Fruit fly (Drosophila melanogaster) whole organism, prepupa: ENCODE results near the gene CG13023.

Experiments
- CG10631 ChIP-seq: fragments of 200-800 bp; sonication (Bioruptor generic); optimal IDR thresholded peaks from 2 replicates; lab custom pipeline; 2016; ENCODE audit warnings: missing biosample characterization, missing genetic modification characterization
- CG10669 ChIP-seq: fragments of 200-800 bp; sonication (Bioruptor generic); optimal IDR thresholded peaks from 3 replicates; lab custom pipeline; 2018; ENCODE audit warnings: missing biosample characterization, mild to moderate bottlenecking, missing genetic modification characterization, moderate library complexity
- CG11294 ChIP-seq: fragments of 200-800 bp; sonication (Bioruptor generic); IDR thresholded peaks from 2 replicates; pipeline ENCODE4 v1.3.6; 2022; ENCODE audit warnings: missing biosample characterization, missing genetic modification characterization
- CG11762 ChIP-seq: fragments of 200-800 bp; sonication (Bioruptor generic); optimal IDR thresholded peaks from 3 replicates; lab custom pipeline; 2016; ENCODE audit warnings: missing biosample characterization, missing genetic modification characterization; ENCODE audit not compliant: insufficient read depth
- CG11902 ChIP-seq: fragments of 200-800 bp; sonication (Bioruptor generic); optimal IDR thresholded peaks from 3 replicates; lab custom pipeline; 2016; ENCODE audit warnings: missing biosample characterization, missing genetic modification characterization
- CG1621 ChIP-seq: fragments of 200-800 bp; sonication (Bioruptor generic); optimal IDR thresholded peaks from 3 replicates; lab custom pipeline; 2018; ENCODE audit warnings: missing biosample characterization, mild to moderate bottlenecking, missing genetic modification characterization
- CG31627 ChIP-seq: fragments of 200-800 bp; sonication (Bioruptor generic); optimal IDR thresholded peaks from 3 replicates; lab custom pipeline; 2016; ENCODE audit warnings: missing biosample characterization, missing genetic modification characterization
- CG3919 ChIP-seq: fragments of 200-800 bp; sonication (Bioruptor generic); optimal IDR thresholded peaks from 3 replicates; lab custom pipeline; 2016; ENCODE audit warnings: missing biosample characterization, missing genetic modification characterization
- CG4318 ChIP-seq: fragments of 200-800 bp; sonication (Bioruptor generic); optimal IDR thresholded peaks from 3 replicates; lab custom pipeline; 2017; ENCODE audit warnings: missing biosample characterization, mild to moderate bottlenecking, missing genetic modification characterization
- CG6163 ChIP-seq: fragments of 200-800 bp; sonication (Bioruptor generic); IDR thresholded peaks from 3 replicates; pipeline ENCODE4 v1.3.6; 2022; ENCODE audit warnings: missing biosample characterization, missing genetic modification characterization
- CG6276 ChIP-seq: fragments of 200-800 bp; sonication (Bioruptor generic); optimal IDR thresholded peaks from 2 replicates; lab custom pipeline; 2017; ENCODE audit warnings: missing biosample characterization, mild to moderate bottlenecking, missing genetic modification characterization
- CG6792 ChIP-seq: fragments of 200-800 bp; sonication (Bioruptor generic); optimal IDR thresholded peaks from 3 replicates; lab custom pipeline; 2016; ENCODE audit warnings: missing biosample characterization, missing genetic modification characterization
- CG6808 ChIP-seq: fragments of 200-800 bp; sonication (Bioruptor generic); optimal IDR thresholded peaks from 3 replicates; lab custom pipeline; 2017; ENCODE audit warnings: missing biosample characterization, missing genetic modification characterization, mild to moderate bottlenecking, moderate library complexity, missing genetic modification reagents
- CG6854 ChIP-seq: fragments of 200-800 bp; sonication (Bioruptor generic); optimal IDR thresholded peaks from 2 replicates; lab custom pipeline; 2017; ENCODE audit warnings: missing biosample characterization, mild to moderate bottlenecking, missing genetic modification characterization
- CG8319 ChIP-seq: fragments of 200-800 bp; sonication (Bioruptor generic); optimal IDR thresholded peaks from 3 replicates; lab custom pipeline; 2016; ENCODE audit warnings: missing biosample characterization, missing genetic modification characterization
- CG9139 ChIP-seq: fragments of 200-800 bp; sonication (Bioruptor generic); optimal IDR thresholded peaks from 3 replicates; lab custom pipeline; 2017; ENCODE audit warnings: missing biosample characterization, mild to moderate bottlenecking, missing genetic modification characterization
- Eip75B ChIP-seq: fragments of 200-800 bp; sonication (Bioruptor generic); optimal IDR thresholded peaks from 3 replicates; lab custom pipeline; 2016; ENCODE audit warnings: missing biosample characterization, missing genetic modification characterization
- Eip78C ChIP-seq: fragments of 200-800 bp; sonication (Bioruptor generic); peaks from one replicate; lab custom pipeline; 2016; ENCODE audit warnings: missing biosample characterization, missing genetic modification characterization
- Ets21C ChIP-seq: fragments of 200-800 bp; sonication (Bioruptor generic); optimal IDR thresholded peaks from 3 replicates; lab custom pipeline; 2016; ENCODE audit warnings: missing biosample characterization, missing genetic modification characterization
- Gug ChIP-seq: fragments of 200-800 bp; sonication (Bioruptor generic); IDR thresholded peaks from 2 replicates; pipeline ENCODE4 v1.3.6; 2022; ENCODE audit warnings: missing biosample characterization, missing genetic modification characterization
- Hr39 ChIP-seq: fragments of 200-800 bp; sonication (Bioruptor generic); optimal IDR thresholded peaks from 2 replicates; lab custom pipeline; 2016; ENCODE audit warnings: missing biosample characterization, missing genetic modification characterization
- OdsH ChIP-seq: fragments of 200-800 bp; sonication (Bioruptor generic); optimal IDR thresholded peaks from 3 replicates; lab custom pipeline; 2016; ENCODE audit warnings: missing biosample characterization, missing genetic modification characterization
- Smox ChIP-seq: fragments of 200-800 bp; sonication (Bioruptor generic); optimal IDR thresholded peaks from 3 replicates; lab custom pipeline; 2016; ENCODE audit warnings: missing biosample characterization, missing genetic modification characterization
- Sox102F ChIP-seq: fragments of 200-800 bp; sonication (Bioruptor generic); optimal IDR thresholded peaks from 2 replicates; lab custom pipeline; 2016; ENCODE audit warnings: missing biosample characterization, mild to moderate bottlenecking, missing genetic modification characterization
- Sox14 ChIP-seq: fragments of 200-800 bp; sonication (Bioruptor generic); optimal IDR thresholded peaks from 3 replicates; lab custom pipeline; 2016; ENCODE audit warnings: missing biosample characterization, missing genetic modification characterization
- achi ChIP-seq: fragments of 200-800 bp; sonication (Bioruptor generic); optimal IDR thresholded peaks from 3 replicates; lab custom pipeline; 2016; ENCODE audit warnings: missing biosample characterization, missing genetic modification characterization
- acj6 ChIP-seq: fragments of 200-800 bp; sonication (Bioruptor generic); optimal IDR thresholded peaks from 3 replicates; lab custom pipeline; 2016; ENCODE audit warnings: missing biosample characterization, missing genetic modification characterization
- cyc ChIP-seq: fragments of 200-800 bp; sonication (Bioruptor generic); optimal IDR thresholded peaks from 3 replicates; lab custom pipeline; 2016; ENCODE audit warnings: missing biosample characterization, missing genetic modification characterization
- dsx ChIP-seq: fragments of 200-800 bp; optimal IDR thresholded peaks from 3 replicates; lab custom pipeline; 2019; ENCODE audit warnings: missing biosample characterization, mild to moderate bottlenecking, missing genetic modification characterization, moderate library complexity; ENCODE audit not compliant: poor library complexity, severe bottlenecking
- esn ChIP-seq: fragments of 200-800 bp; sonication (Bioruptor generic); optimal IDR thresholded peaks from 2 replicates; lab custom pipeline; 2016; ENCODE audit warnings: missing biosample characterization, mild to moderate bottlenecking, missing genetic modification characterization, moderate library complexity
- lz ChIP-seq: fragments of 200-800 bp; sonication (Bioruptor generic); optimal IDR thresholded peaks from 3 replicates; lab custom pipeline; 2016; ENCODE audit warnings: missing biosample characterization, missing genetic modification characterization
- pdm3 ChIP-seq: fragments of 200-800 bp; sonication (Bioruptor generic); optimal IDR thresholded peaks from 3 replicates; lab custom pipeline; 2016; ENCODE audit warnings: missing biosample characterization, missing genetic modification characterization
- ss ChIP-seq, 2 experiments: fragments of 200-800 bp; sonication (Bioruptor generic); optimal IDR thresholded peaks; 2 replicates in 1 of 2; 3 replicates in 1 of 2; lab custom pipeline; 2017 to 2018; ENCODE audit warnings: mild to moderate bottlenecking in 2 of 2, missing biosample characterization in 2 of 2, missing genetic modification characterization in 2 of 2, moderate library complexity in 1 of 2
- svp ChIP-seq: fragments of 200-800 bp; sonication (Bioruptor generic); peaks from one replicate; lab custom pipeline; 2016; ENCODE audit warnings: missing biosample characterization, missing genetic modification characterization
- topi ChIP-seq: fragments of 200-800 bp; sonication (Bioruptor generic); optimal IDR thresholded peaks from 3 replicates; lab custom pipeline; 2016; ENCODE audit warnings: missing biosample characterization, missing genetic modification characterization

Gene CG13023

dm6 chr3L:16941319-16941718, 14.1 kb upstream of the CG13023 start (continued):
- peak; percentile 44 for TF ChIP-seq Sox14 (GFP tag; lab: Kevin White, UChicago)
- peak; percentile 6 for TF ChIP-seq CG6276
- peak; percentile 54 for TF ChIP-seq Eip75B (GFP tag; lab: Kevin White, UChicago)
- TF ChIP-seq CG10669: no peak
- peak; percentile 45 for TF ChIP-seq acj6
- TF ChIP-seq CG6163 (GFP tag; lab: Robert Waterston, UW): peak; percentile 54
- peak; percentile 56 for TF ChIP-seq OdsH
- peak; percentile 17 for TF ChIP-seq CG9139 (GFP tag; lab: Kevin White, UChicago)
- TF ChIP-seq svp (GFP tag; lab: Kevin White, UChicago): peak; percentile 85
- TF ChIP-seq Ets21C (GFP tag; lab: Kevin White, UChicago): no peak
- peak; percentile 33 for TF ChIP-seq Hr39 (GFP tag; lab: Kevin White, UChicago)

DNA sequence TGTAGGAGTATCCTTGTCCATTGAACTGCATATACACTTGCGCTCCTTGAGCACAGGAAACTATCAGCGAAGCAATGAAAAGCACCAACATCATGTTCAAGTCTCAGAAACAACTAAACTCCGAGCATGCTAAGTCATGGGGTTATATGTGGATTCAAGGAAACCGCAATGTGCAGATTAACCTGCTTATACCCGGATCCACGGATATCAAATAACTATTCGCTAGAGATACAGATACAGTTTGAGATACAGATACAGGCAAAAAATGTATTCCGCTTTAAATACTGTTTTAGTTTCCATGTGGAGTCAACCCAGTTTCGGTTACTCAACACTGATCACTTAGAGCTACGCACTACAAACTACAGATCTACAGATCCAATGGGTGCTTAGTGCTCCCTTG, 11.6 kb upstream of the CG13023 start, which contains the start of gene CG13022:
TSS of gene CG13022 (minus strand) at position 101 of the 400 bp plus-strand sequence.
- TF ChIP-seq CG6792 (GFP tag; lab: Kevin White, UChicago): no peak
- TF ChIP-seq Sox102F: no peak
- no peak for TF ChIP-seq Gug (GFP tag; lab: Robert Waterston, UW)
- TF ChIP-seq CG31627 (GFP tag; lab: Kevin White, UChicago): no peak
- TF ChIP-seq Smox (GFP tag; lab: Kevin White, UChicago): no peak
- no peak for TF ChIP-seq cyc
- TF ChIP-seq dsx (GFP tag; lab: Kevin White, UChicago): no peak
- no peak for TF ChIP-seq pdm3 (GFP tag; lab: Kevin White, UChicago)
- TF ChIP-seq svp (GFP tag; lab: Kevin White, UChicago): no peak
- TF ChIP-seq achi (GFP tag; lab: Kevin White, UChicago): no peak
- no peak for TF ChIP-seq esn
- TF ChIP-seq lz (GFP tag; lab: Kevin White, UChicago): no peak
- TF ChIP-seq CG3919 (GFP tag; lab: Kevin White, UChicago): no peak

dm6 chr3L:16936689-16937088, 9.5 kb upstream of the CG13023 start:
- TF ChIP-seq CG1621 (tag; lab: Kevin White, UChicago) (peak; percentile 26), ss (GFP tag; optimal IDR thresholded peaks at IDR 0.05; lab: Kevin White, UChicago) (peak in 1 of 2 experiments; percentile 87), CG11294 (GFP tag; lab: Robert Waterston, UW) (no peak)

- TF ChIP-seq CG6854 (GFP tag; lab: Kevin White, UChicago): peak; percentile 12
- TF ChIP-seq CG4318: no peak
- peak; percentile 18 to 64 for TF ChIP-seq ss (GFP tag; optimal IDR thresholded peaks at IDR 0.05; lab: Kevin White, UChicago)
- peak; percentile 34; the same call in 1 of the 3 replicates for TF ChIP-seq CG6163 (GFP tag; lab: Robert Waterston, UW)
- peak; percentile 31 for TF ChIP-seq Eip75B (GFP tag; lab: Kevin White, UChicago)
- peak; percentile 19 for TF ChIP-seq Sox102F
- no peak for TF ChIP-seq CG8319 (GFP tag; lab: Kevin White, UChicago)
- TF ChIP-seq CG11902 (GFP tag; lab: Kevin White, UChicago): no peak
- peak; percentile 9 for TF ChIP-seq topi
- TF ChIP-seq CG6808 (GFP tag; lab: Kevin White, UChicago): peak; percentile 4
- no peak for TF ChIP-seq CG11762 (GFP tag; lab: Kevin White, UChicago)
- peak; percentile 41 for TF ChIP-seq Eip78C (GFP tag; lab: Kevin White, UChicago)
- peak; percentile 13 for TF ChIP-seq CG1621 (tag; lab: Kevin White, UChicago)
- no peak for TF ChIP-seq CG10631
These were observed 8.1 kb upstream of the CG13023 start, which contains the start of gene CG11905 for dm6 chr3L:16935284-16935683. CG11905 (minus strand) TSS chr3L:16935536.
